Worm (Caenorhabditis elegans): ENCODE data around the gene fbxc-23.

fbxc-23 gene

ce11 chrII:13560553-13560952 is 35.8 kb downstream of the fbxc-23 start:
- no peak for TF ChIP-seq lin-13 (GFP tag; optimal IDR thresholded peaks at IDR 0.05)

- TF ChIP-seq sptf-1 (tag; optimal IDR thresholded peaks at IDR 0.05) (no peak), nhr-76 (tag; optimal IDR thresholded peaks at IDR 0.05) (no peak)
These were observed 48.8 kb downstream of the fbxc-23 start, which contains the start of gene ddl-2 for ce11 chrII:13547545-13547944. TSS of gene ddl-2 (minus strand) at chrII:13547645.

Data from whole organism, L1 larva.